Fruit fly (Drosophila melanogaster): Measurements from ENCODE around the gene CG3308.

The CG3308 gene

DNA sequence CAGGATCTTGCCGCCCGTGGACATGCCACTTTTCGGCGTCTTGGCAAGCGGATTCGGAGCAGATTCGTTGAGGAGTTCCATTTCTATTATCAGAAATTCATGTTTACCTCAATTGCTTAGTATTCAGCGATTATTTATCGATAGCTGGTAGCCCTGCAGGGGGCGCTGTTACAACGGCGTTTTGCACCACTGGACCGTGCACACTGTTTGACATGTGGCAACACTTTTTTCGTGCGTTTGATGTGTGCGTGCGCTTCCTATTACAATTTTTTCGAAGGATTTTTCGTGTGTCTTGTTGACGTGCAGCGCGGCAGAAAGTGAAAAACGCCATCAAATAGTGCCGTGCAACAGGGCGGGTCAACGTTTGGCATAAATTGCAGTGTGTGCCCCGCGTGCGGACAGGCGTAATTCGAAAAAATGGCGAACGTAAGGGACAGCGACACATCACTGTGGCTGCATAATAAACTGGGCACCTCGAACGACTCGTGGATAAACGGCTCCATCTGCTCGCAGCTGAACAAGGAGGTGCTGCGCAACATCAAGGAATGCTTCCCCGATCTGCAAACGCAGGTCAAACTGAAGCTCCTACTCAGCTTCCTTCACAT, 50.1 kb downstream of the CG3308 start, which contains the start of the genes CG3337 and Nelf-A (continued):
- TF ChIP-seq psq (GFP tag; optimal IDR thresholded peaks at IDR 0.05) (peak; percentile 25), kay (GFP tag; optimal IDR thresholded peaks at IDR 0.05) (peak; percentile 26), CG1602 (GFP tag; optimal IDR thresholded peaks at IDR 0.05) (peak; percentile 51), NC2β (GFP tag; optimal IDR thresholded peaks at IDR 0.05) (peak; percentile 73), CG42726 (GFP tag; IDR thresholded peaks at IDR 0.05; ENCODE audit: partially characterized antibody) (peak; percentile 94), CG8924 (tag; optimal IDR thresholded peaks at IDR 0.05) (no peak), usp (GFP tag; optimal IDR thresholded peaks at IDR 0.05) (no peak), Atf-2 (GFP tag; optimal IDR thresholded peaks at IDR 0.05) (peak; percentile 45), vnd (GFP tag; IDR thresholded peaks at IDR 0.05; ENCODE audit: partially characterized antibody) (peak; percentile 69), CoRest (tag; optimal IDR thresholded peaks at IDR 0.05) (peak; percentile 60), salm (tag; optimal IDR thresholded peaks at IDR 0.05) (no peak), emc (GFP tag; optimal IDR thresholded peaks at IDR 0.05) (peak; percentile 52), ind (GFP tag; optimal IDR thresholded peaks at IDR 0.05) (peak; percentile 72), CG16863 (GFP tag; optimal IDR thresholded peaks at IDR 0.05) (peak; percentile 56), nerfin-2 (GFP tag; IDR thresholded peaks at IDR 0.05; ENCODE audit: partially characterized antibody) (peak; percentile 79), CG15479 (GFP tag; optimal IDR thresholded peaks at IDR 0.05) (no peak), BEAF-32 (GFP tag; optimal IDR thresholded peaks at IDR 0.05) (peak; percentile 88), CG16779 (GFP tag; IDR thresholded peaks at IDR 0.05) (peak; percentile 76), CG10462 (GFP tag; optimal IDR thresholded peaks at IDR 0.05) (no peak), Bteb2 (GFP tag; optimal IDR thresholded peaks at IDR 0.05) (peak; percentile 32), Ssrp (tag; optimal IDR thresholded peaks at IDR 0.05) (no peak), CG16815 (GFP tag; optimal IDR thresholded peaks at IDR 0.05) (peak; percentile 55), sens (GFP tag) (peak; percentile 94), tup (GFP tag; optimal IDR thresholded peaks at IDR 0.05) (peak; percentile 23), Med (GFP tag) (peak; percentile 97), yki (optimal IDR thresholded peaks at IDR 0.05) (no peak), shn (GFP tag; optimal IDR thresholded peaks at IDR 0.05) (peak; percentile 84), Lhr (GFP tag; optimal IDR thresholded peaks at IDR 0.05) (peak; percentile 73), CG14860 (GFP tag; IDR thresholded peaks at IDR 0.05; ENCODE audit: partially characterized antibody) (peak; percentile 57), Oli (tag; optimal IDR thresholded peaks at IDR 0.05) (no peak), Sox100B (GFP tag; optimal IDR thresholded peaks at IDR 0.05) (no peak), sisA (GFP tag; IDR thresholded peaks at IDR 0.05) (peak; percentile 71), CG13296 (GFP tag; optimal IDR thresholded peaks at IDR 0.05) (peak; percentile 40), CG2129 (GFP tag; IDR thresholded peaks at IDR 0.05; ENCODE audit: partially characterized antibody) (no peak), slbo (GFP tag; IDR thresholded peaks at IDR 0.05) (peak; percentile 91), Camta (GFP tag; optimal IDR thresholded peaks at IDR 0.05) (peak; percentile 77), CG9609 (GFP tag; optimal IDR thresholded peaks at IDR 0.05) (peak; percentile 80), ab (GFP tag; optimal IDR thresholded peaks at IDR 0.05) (peak; percentile 40), CG6813 (GFP tag; optimal IDR thresholded peaks at IDR 0.05) (peak; percentile 14), B-H2 (GFP tag; optimal IDR thresholded peaks at IDR 0.05) (peak; percentile 79), Tbp (GFP tag; optimal IDR thresholded peaks at IDR 0.05) (no peak), CG10366 (GFP tag; IDR thresholded peaks at IDR 0.05) (peak; percentile 55), CG9876 (GFP tag; optimal IDR thresholded peaks at IDR 0.05) (peak; percentile 72), Six4 (GFP tag; optimal IDR thresholded peaks at IDR 0.05) (peak; percentile 50), dati (GFP tag; IDR thresholded peaks at IDR 0.05) (no peak), Eip74EF (GFP tag; optimal IDR thresholded peaks at IDR 0.05) (no peak), CG18262 (tag; optimal IDR thresholded peaks at IDR 0.05) (peak; percentile 37), Opbp (GFP tag; IDR thresholded peaks at IDR 0.05; ENCODE audit: partially characterized antibody) (peak; percentile 84), HHEX (GFP tag; optimal IDR thresholded peaks at IDR 0.05) (peak; percentile 64), pfk (GFP tag; optimal IDR thresholded peaks at IDR 0.05) (peak; percentile 27)
